Worm (Caenorhabditis elegans) whole organism, midembryonic: ENCODE data around the gene C43H6.12.

Source experiments
- cog-1 ChIP-seq: sonication (generic microtip); optimal IDR thresholded peaks from 2 replicates; lab custom pipeline; 2016; ENCODE audit warnings: missing genetic modification characterization, missing compliant biosample characterization
- tab-1 ChIP-seq: fragments of 200-800 bp; sonication (Bioruptor generic); IDR thresholded peaks from 2 replicates; pipeline ENCODE4 v1.3.6; 2022; ENCODE audit warnings: missing genetic modification characterization, missing compliant biosample characterization

- no peak for TF ChIP-seq tab-1 (GFP tag; lab: Robert Waterston, UW)
- no peak for TF ChIP-seq cog-1
Observed at ce11 chrX:2382227-2382626, 27.2 kb upstream of the C43H6.12 start.
